Worm (Caenorhabditis elegans) whole organism, L4/young adult: Measurements from ENCODE around the gene F41F3.1.

Source experiments
- W03F9.2 ChIP-seq: fragments of 150-350 bp; optimal IDR thresholded peaks from 2 replicates; lab custom pipeline; 2014; ENCODE audit warnings: missing biosample characterization, missing genetic modification characterization
- dao-5 ChIP-seq: sonication (generic microtip); optimal IDR thresholded peaks from 2 replicates; lab custom pipeline; 2016; ENCODE audit warnings: missing genotype, missing genetic modification characterization, moderate library complexity, missing compliant biosample characterization
- him-1 ChIP-seq: sonication (generic microtip); optimal IDR thresholded peaks from 2 replicates; lab custom pipeline; 2016; ENCODE audit warnings: missing genotype, missing genetic modification reagents, missing genetic modification characterization, missing compliant biosample characterization

Gene F41F3.1

DNA sequence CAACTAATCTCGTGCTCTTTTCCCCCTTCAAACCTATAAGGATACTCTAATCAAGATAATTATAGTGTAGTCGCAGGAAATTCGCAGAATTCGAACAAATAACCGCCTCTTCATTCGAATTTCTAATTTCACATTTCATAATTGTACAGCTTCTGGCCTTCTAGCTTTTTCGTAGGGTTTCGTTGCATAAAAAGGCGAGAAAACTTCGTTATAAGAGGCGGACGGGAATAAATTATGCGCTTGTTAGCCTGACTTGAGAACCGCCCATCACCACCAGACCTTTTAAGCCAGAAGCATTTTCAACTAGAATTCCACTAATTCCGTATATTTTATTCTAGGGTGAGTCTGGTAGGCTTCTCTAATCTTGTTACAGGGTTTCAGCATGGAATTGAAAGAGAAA, 27.3 kb downstream of the F41F3.1 start, which contains the start of gene K03B4.4:
Gene K03B4.4, plus strand, starts transcription at position 301 of the 400 bp plus-strand sequence.
- TF ChIP-seq dao-5 (tag; lab: Kevin White, UChicago) (no peak), W03F9.2 (no peak), him-1 (tag; lab: Kevin White, UChicago) (no peak)

DNA sequence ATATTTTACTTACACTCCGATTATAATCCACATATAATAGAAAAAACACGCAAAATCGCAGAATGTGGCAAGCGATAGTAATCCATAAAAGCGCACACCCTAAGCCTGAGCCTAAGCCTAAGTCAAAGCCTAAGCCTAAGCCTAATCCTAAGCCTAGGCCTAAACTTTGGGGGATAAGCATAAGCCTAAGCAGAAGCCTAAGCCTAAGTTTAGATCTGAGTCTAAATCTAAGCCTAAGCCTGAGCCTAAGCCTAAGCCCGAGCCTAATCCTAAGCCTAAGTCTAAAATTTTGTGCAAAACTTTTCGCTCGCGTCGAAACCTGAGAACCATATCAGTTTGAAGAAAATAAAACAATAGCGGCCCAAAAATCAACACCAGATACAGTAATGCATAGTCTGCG, 29.8 kb downstream of the F41F3.1 start:
- TF ChIP-seq him-1 (tag; lab: Kevin White, UChicago) = no peak
- no peak for TF ChIP-seq dao-5 (tag; lab: Kevin White, UChicago)
- no peak for TF ChIP-seq W03F9.2

ce11 chrV:4686680-4687470, 32.5 kb downstream of the F41F3.1 start, which contains the start of gene taf-10:
TSS of gene taf-10 (plus strand) at chrV:4687103.
- no peak for TF ChIP-seq dao-5 (tag; lab: Kevin White, UChicago)
- TF ChIP-seq W03F9.2 = peak; percentile 54
- no peak for TF ChIP-seq him-1 (tag; lab: Kevin White, UChicago)

DNA sequence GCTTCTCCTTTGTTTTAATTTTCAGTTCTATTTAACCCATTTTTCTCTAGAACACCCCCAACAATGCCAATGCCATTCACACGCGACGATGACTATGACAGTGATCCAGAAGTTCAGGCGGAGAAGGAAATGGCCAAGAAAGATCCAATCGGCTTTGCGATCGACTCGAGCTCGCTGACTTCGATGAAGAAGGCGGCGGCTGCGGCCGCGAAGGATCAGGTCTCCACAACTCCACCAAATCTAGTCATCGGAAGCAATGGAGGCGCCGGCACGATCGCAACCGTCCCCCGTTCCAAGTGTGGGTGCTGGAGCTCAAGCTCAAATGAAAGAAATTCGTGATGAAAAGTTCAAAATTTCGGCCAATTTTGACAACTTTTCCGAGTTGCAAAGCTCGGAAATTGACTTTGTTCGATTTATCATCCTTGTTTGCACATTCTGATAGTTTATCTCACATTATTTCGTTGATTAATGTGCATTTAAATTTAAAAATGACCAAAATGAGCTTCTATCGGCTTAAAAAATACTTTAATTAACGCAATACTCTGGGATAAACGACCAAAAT, 33.7 kb downstream of the F41F3.1 start, which contains the start of gene K03B4.2:
Gene K03B4.2, plus strand, starts transcription at position 51 of the 562 bp plus-strand sequence.
- TF ChIP-seq dao-5 (tag; lab: Kevin White, UChicago) = no peak
- TF ChIP-seq W03F9.2 = no peak
- no peak for TF ChIP-seq him-1 (tag; lab: Kevin White, UChicago)

- TF ChIP-seq him-1 (tag; lab: Kevin White, UChicago) (no peak), dao-5 (tag; lab: Kevin White, UChicago) (no peak), W03F9.2 (no peak)
These were observed 34.9 kb downstream of the F41F3.1 start, which contains the start of gene K03B4.1 for ce11 chrV:4689234-4689633. TSS of gene K03B4.1 (plus strand) at chrV:4689330.

ce11 chrV:4691657-4692056, 37.3 kb downstream of the F41F3.1 start:
- TF ChIP-seq W03F9.2 (no peak), dao-5 (tag; lab: Kevin White, UChicago) (no peak), him-1 (tag; lab: Kevin White, UChicago) (no peak)

DNA sequence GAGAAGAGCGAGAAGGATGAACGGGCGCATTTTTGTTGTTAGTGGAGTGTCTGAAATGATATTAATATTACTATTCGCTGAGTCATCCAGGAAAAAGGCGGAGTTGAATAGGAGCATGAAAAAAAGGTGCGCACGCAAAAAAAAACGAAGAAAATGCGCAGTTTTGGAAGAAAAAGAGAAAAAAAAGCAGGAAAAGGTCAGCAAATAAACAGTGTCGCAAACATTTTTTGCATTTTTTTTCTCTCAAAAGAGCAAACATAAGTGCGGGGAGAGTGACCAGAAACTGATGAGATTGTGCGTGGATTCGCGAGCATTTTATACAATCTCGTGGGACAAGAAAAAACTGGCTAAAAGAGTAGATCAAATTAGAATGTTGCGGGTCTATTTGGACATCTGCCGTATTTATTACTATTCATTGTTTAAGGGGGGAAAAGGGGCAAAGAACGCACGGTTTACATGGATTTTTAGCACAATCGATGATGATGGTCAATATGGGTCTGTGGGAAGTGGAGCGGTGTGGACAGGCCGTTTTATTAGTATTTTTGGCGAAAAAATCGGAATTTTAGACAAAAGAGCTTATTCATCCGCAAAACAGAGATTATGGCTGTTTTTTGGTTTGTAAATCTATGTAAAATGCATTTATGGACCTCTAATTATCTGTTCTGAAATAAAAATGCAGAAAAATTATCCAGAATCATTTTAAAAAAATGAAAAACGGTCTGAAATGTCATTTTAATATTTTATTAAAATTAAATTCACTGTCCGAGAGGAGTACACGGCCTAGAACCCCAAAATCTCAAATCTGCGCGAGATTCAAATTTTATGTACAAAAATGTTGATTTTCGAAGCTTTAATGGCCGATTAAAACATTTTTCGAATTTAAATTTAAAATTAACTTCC, 38.3 kb downstream of the F41F3.1 start, which contains the start of gene cpg-8:
Gene cpg-8, minus strand, starts transcription at position 51 of the 900 bp plus-strand sequence.
- TF ChIP-seq W03F9.2 (no peak), him-1 (tag; lab: Kevin White, UChicago) (no peak), dao-5 (tag; lab: Kevin White, UChicago) (no peak)

DNA sequence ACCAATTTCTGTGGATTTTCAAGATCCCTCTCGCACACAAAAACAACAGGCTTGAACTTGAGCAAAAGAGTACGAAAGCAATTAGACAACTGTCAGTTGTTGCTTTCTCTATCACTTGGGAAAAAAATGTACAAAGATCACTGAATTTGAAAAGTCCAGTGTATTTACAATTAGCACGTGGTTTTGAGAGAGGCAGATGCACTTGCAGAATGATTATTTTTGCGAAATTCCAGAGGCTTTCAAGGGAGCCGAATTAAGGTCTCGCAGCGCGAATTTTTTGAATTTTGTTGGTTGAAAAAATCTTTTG, 38.9 kb downstream of the F41F3.1 start:
- TF ChIP-seq dao-5 (tag; lab: Kevin White, UChicago) = no peak
- TF ChIP-seq him-1 (tag; lab: Kevin White, UChicago) = no peak
- TF ChIP-seq W03F9.2 = no peak

DNA sequence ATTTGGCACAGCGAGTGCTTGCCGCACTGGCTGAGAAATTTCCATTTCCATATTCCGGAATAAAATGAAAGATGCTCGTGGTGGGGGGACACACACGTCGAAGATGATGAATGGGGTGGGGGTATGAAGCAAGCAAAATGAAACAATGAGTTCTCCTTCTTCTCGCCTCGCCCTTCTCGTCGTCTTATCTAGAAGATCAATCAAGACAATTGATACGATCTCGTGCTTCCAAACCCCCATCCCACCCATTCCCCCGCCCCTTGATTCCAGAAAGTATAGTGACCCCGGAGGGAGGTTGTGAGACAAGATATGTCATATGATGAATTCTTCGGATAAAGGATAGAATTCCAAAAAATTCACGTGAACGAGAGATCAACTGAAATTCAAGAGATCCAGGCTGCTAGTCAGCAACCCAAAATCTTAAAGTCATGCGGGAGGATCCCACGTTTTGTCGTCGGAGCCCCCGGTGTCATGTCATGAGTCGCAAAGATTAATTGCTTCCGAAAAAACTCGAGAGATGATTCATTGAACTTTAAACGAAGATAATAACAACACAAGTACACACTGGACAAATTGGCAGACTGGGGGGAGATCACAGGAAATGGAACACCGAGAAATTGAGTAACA, 40.2 kb downstream of the F41F3.1 start:
- TF ChIP-seq dao-5 (tag; lab: Kevin White, UChicago) (no peak), him-1 (tag; lab: Kevin White, UChicago) (no peak), W03F9.2 (no peak)

- no peak for TF ChIP-seq him-1 (tag; lab: Kevin White, UChicago)
- no peak for TF ChIP-seq dao-5 (tag; lab: Kevin White, UChicago)
- TF ChIP-seq W03F9.2 = no peak
These were observed 44.3 kb downstream of the F41F3.1 start for ce11 chrV:4698675-4699074.

DNA sequence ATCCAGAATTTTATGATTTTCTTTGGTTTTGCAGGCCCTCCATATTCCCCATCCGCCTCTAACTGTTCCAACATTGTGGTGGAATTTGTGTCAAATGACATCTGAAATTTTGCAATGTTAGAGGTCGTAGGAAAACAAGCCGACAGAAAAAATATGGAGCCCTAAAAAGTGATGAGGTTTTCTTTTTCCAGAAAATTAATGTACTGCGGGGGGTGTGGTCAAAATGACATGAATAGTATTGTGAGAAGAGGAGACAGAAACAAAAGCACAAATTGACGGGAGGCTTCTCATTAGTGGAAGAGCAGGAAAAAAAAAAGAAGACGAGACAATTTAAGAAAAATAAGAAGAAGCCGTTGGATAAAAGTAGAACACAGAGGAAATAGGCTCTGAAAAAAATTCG, 45.8 kb downstream of the F41F3.1 start, which contains the start of gene ZC266.1:
Gene ZC266.1, minus strand, starts transcription at position 101 of the 400 bp plus-strand sequence.
- TF ChIP-seq him-1 (tag; lab: Kevin White, UChicago) = no peak
- no peak for TF ChIP-seq dao-5 (tag; lab: Kevin White, UChicago)
- no peak for TF ChIP-seq W03F9.2
